Fruit fly (Drosophila melanogaster): ENCODE measurements around the gene CG33995.

Gene CG33995

dm6 chr2L:5043043-5043442, at the start of gene CG33995, which contains the start of the genes CG44000 and CG44001 (continued):
- TF ChIP-seq Bteb2 (GFP tag; optimal IDR thresholded peaks at IDR 0.05) (peak; percentile 8), Hr78 (GFP tag; optimal IDR thresholded peaks at IDR 0.05) (no peak), CG34224 (GFP tag; IDR thresholded peaks at IDR 0.05; ENCODE audit: partially characterized antibody) (0 out of 3 replicates have a peak, but pooled peaks have one; percentile 18), Meics (GFP tag; optimal IDR thresholded peaks at IDR 0.05) (peak; percentile 45), H15 (GFP tag; IDR thresholded peaks at IDR 0.05) (no peak; the same call in 2 of the 3 replicates), Jarid2 (GFP tag; optimal IDR thresholded peaks at IDR 0.05) (peak; percentile 2), Side (GFP tag; optimal IDR thresholded peaks at IDR 0.05) (peak; percentile 58), sqz (GFP tag; optimal IDR thresholded peaks at IDR 0.05) (peak; percentile 23), Fer1 (GFP tag; optimal IDR thresholded peaks at IDR 0.05) (peak; percentile 11), YL-1 (GFP tag; optimal IDR thresholded peaks at IDR 0.05) (peak; percentile 96), eyg (GFP tag; optimal IDR thresholded peaks at IDR 0.05) (peak; percentile 16), CG10147 (GFP tag; optimal IDR thresholded peaks at IDR 0.05) (no peak), rib (GFP tag; IDR thresholded peaks at IDR 0.05) (peak; percentile 77), CG5245 (GFP tag; optimal IDR thresholded peaks at IDR 0.05) (peak; percentile 45), CG7928 (GFP tag; optimal IDR thresholded peaks at IDR 0.05) (peak; percentile 99), NC2α (GFP tag; optimal IDR thresholded peaks at IDR 0.05) (peak; percentile 8), CG17829 (tag; optimal IDR thresholded peaks at IDR 0.05) (peak; percentile 59), CG11456 (GFP tag; IDR thresholded peaks at IDR 0.05) (peak; percentile 83), klu (GFP tag; IDR thresholded peaks at IDR 0.05) (no peak), H2.0 (GFP tag; IDR thresholded peaks at IDR 0.05) (peak; percentile 50), Camta (GFP tag; optimal IDR thresholded peaks at IDR 0.05) (peak; percentile 41), phol (tag; optimal IDR thresholded peaks at IDR 0.05) (peak; percentile 66), CG1529 (GFP tag; optimal IDR thresholded peaks at IDR 0.05) (no peak), CrebB (tag; optimal IDR thresholded peaks at IDR 0.05) (peak; percentile 11), pum (GFP tag; optimal IDR thresholded peaks at IDR 0.05) (peak; percentile 52), unpg (GFP tag; optimal IDR thresholded peaks at IDR 0.05) (peak; percentile 46), gcm2 (GFP tag; optimal IDR thresholded peaks at IDR 0.05) (peak; percentile 38), Bgb (GFP tag; IDR thresholded peaks at IDR 0.05; ENCODE audit: partially characterized antibody) (peak; percentile 46), CG2199 (GFP tag; IDR thresholded peaks at IDR 0.05) (no peak), CG6689 (GFP tag; IDR thresholded peaks at IDR 0.05) (no peak), tin (GFP tag; optimal IDR thresholded peaks at IDR 0.05) (peak; percentile 53), gfzf (GFP tag; optimal IDR thresholded peaks at IDR 0.05) (peak; percentile 87), CG10366 (GFP tag; IDR thresholded peaks at IDR 0.05) (peak; percentile 32), CG3847 (GFP tag; IDR thresholded peaks at IDR 0.05) (peak; percentile 75), wor (GFP tag; IDR thresholded peaks at IDR 0.05) (no peak), org-1 (GFP tag; optimal IDR thresholded peaks at IDR 0.05) (no peak), CG3838 (GFP tag; optimal IDR thresholded peaks at IDR 0.05) (no peak), CG10543 (GFP tag; optimal IDR thresholded peaks at IDR 0.05) (peak; percentile 47), yki (optimal IDR thresholded peaks at IDR 0.05) (no peak), toy (GFP tag; IDR thresholded peaks at IDR 0.05) (no peak), CG11093 (GFP tag; IDR thresholded peaks at IDR 0.05) (no peak), CG32532 (GFP tag; IDR thresholded peaks at IDR 0.05) (peak; percentile 59), Dref (GFP tag; IDR thresholded peaks at IDR 0.05) (peak; percentile 55), CG1832 (GFP tag; optimal IDR thresholded peaks at IDR 0.05) (no peak), Xbp1 (GFP tag; optimal IDR thresholded peaks at IDR 0.05) (peak; percentile 59), CG9932 (GFP tag; IDR thresholded peaks at IDR 0.05) (peak; percentile 67), mirr (GFP tag; optimal IDR thresholded peaks at IDR 0.05) (peak; percentile 51), CG3995 (GFP tag; optimal IDR thresholded peaks at IDR 0.05) (peak; percentile 29), emc (GFP tag; optimal IDR thresholded peaks at IDR 0.05) (peak; percentile 4), CG17186 (GFP tag; optimal IDR thresholded peaks at IDR 0.05) (peak; percentile 67), lab (GFP tag; optimal IDR thresholded peaks at IDR 0.05) (peak; percentile 47), CG8924 (tag; optimal IDR thresholded peaks at IDR 0.05) (peak; percentile 65)

All from whole organism, embryonic.